Fruit fly (Drosophila melanogaster) whole organism, embryonic: ENCODE measurements around the gene CG33346.
A peak's percentile ranks its signal among the peaks of the same experiment; 100 is the strongest.

Experiments used
- Atf-2 ChIP-seq: fragments of 200-800 bp; sonication (Bioruptor generic); optimal IDR thresholded peaks from 2 replicates; lab custom pipeline; 2016; ENCODE audit warnings: missing biosample characterization, missing genetic modification characterization
- Blimp-1 ChIP-seq: fragments of 200-800 bp; sonication (Bioruptor generic); optimal IDR thresholded peaks from 3 replicates; lab custom pipeline; 2018; ENCODE audit warnings: missing biosample characterization, missing genetic modification characterization, mild to moderate bottlenecking, moderate library complexity, missing genetic modification reagents
- CG10267 ChIP-seq: fragments of 200-800 bp; sonication (Bioruptor generic); optimal IDR thresholded peaks from 2 replicates; lab custom pipeline; 2018; ENCODE audit warnings: missing biosample characterization, mild to moderate bottlenecking, missing genetic modification characterization, moderate library complexity
- CG10431 ChIP-seq: fragments of 200-800 bp; sonication (Bioruptor generic); optimal IDR thresholded peaks from 3 replicates; lab custom pipeline; 2018; ENCODE audit warnings: missing biosample characterization, mild to moderate bottlenecking, missing genetic modification characterization
- CG10654 ChIP-seq: fragments of 200-800 bp; sonication (Bioruptor generic); optimal IDR thresholded peaks from 2 replicates; lab custom pipeline; 2016; ENCODE audit warnings: missing biosample characterization, missing genetic modification characterization
- CG11085 ChIP-seq: fragments of 200-800 bp; sonication (Bioruptor generic); IDR thresholded peaks from 2 replicates; pipeline ENCODE4 v1.3.6; 2022; ENCODE audit warnings: missing biosample characterization, missing genetic modification characterization
- CG12104 ChIP-seq: fragments of 200-800 bp; sonication (Bioruptor generic); optimal IDR thresholded peaks from 3 replicates; lab custom pipeline; 2016; ENCODE audit warnings: missing biosample characterization, missing genetic modification characterization
- CG12155 ChIP-seq: fragments of 200-800 bp; sonication (Bioruptor generic); optimal IDR thresholded peaks from 3 replicates; lab custom pipeline; 2016; ENCODE audit warnings: missing biosample characterization, missing genetic modification characterization
- CG1233 ChIP-seq: fragments of 200-800 bp; sonication (Bioruptor generic); optimal IDR thresholded peaks from 4 replicates; lab custom pipeline; 2018; ENCODE audit warnings: missing biosample characterization, mild to moderate bottlenecking, missing genetic modification characterization
- CG15479 ChIP-seq: fragments of 200-800 bp; sonication (Bioruptor generic); optimal IDR thresholded peaks from 3 replicates; lab custom pipeline; 2019; ENCODE audit warnings: missing biosample characterization, mild to moderate bottlenecking, missing genetic modification characterization, moderate library complexity
- CG17186 ChIP-seq: fragments of 200-800 bp; sonication (Bioruptor generic); optimal IDR thresholded peaks from 3 replicates; lab custom pipeline; 2017; ENCODE audit warnings: missing biosample characterization, missing genetic modification reagents, missing genetic modification characterization
- CG17385 ChIP-seq: fragments of 200-800 bp; sonication (Bioruptor generic); optimal IDR thresholded peaks from 3 replicates; lab custom pipeline; 2018; ENCODE audit warnings: missing biosample characterization, mild to moderate bottlenecking, missing genetic modification characterization
- CG17829 ChIP-seq: fragments of 200-800 bp; optimal IDR thresholded peaks from 2 replicates; lab custom pipeline; 2019; ENCODE audit warnings: missing biosample characterization, mild to moderate bottlenecking, missing genetic modification characterization, moderate library complexity
- CG2116 ChIP-seq: fragments of 200-800 bp; sonication (Bioruptor generic); optimal IDR thresholded peaks from 3 replicates; lab custom pipeline; 2018; ENCODE audit warnings: missing biosample characterization, mild to moderate bottlenecking, missing genetic modification characterization
- CG2678 ChIP-seq: fragments of 200-800 bp; sonication (Bioruptor generic); optimal IDR thresholded peaks from 3 replicates; lab custom pipeline; 2019; ENCODE audit warnings: missing biosample characterization, mild to moderate bottlenecking, missing genetic modification characterization, moderate library complexity
- CG31388 ChIP-seq: fragments of 200-800 bp; sonication (Bioruptor generic); optimal IDR thresholded peaks from 2 replicates; lab custom pipeline; 2016; ENCODE audit warnings: missing biosample characterization, missing genetic modification characterization
- CG33213 ChIP-seq: fragments of 200-800 bp; sonication (Bioruptor generic); optimal IDR thresholded peaks from 3 replicates; lab custom pipeline; 2016; ENCODE audit warnings: missing biosample characterization, missing genetic modification characterization
- CG4424 ChIP-seq: fragments of 200-800 bp; sonication (Bioruptor generic); optimal IDR thresholded peaks from 3 replicates; lab custom pipeline; 2016; ENCODE audit warnings: missing biosample characterization, missing genetic modification characterization
- CG5180 ChIP-seq: fragments of 200-800 bp; sonication (Bioruptor generic); optimal IDR thresholded peaks from 3 replicates; lab custom pipeline; 2017; ENCODE audit warnings: missing biosample characterization, missing genetic modification characterization, mild to moderate bottlenecking, moderate library complexity, missing genetic modification reagents
- CG9609 ChIP-seq: fragments of 200-800 bp; sonication (Bioruptor generic); optimal IDR thresholded peaks from 3 replicates; lab custom pipeline; 2016; ENCODE audit warnings: missing biosample characterization, missing genetic modification characterization
- CG9876 ChIP-seq: fragments of 200-800 bp; sonication (Bioruptor generic); optimal IDR thresholded peaks from 2 replicates; lab custom pipeline; 2016; ENCODE audit warnings: missing biosample characterization, missing genetic modification characterization
- CTCF ChIP-seq: fragments of 200-800 bp; sonication (Bioruptor generic); optimal IDR thresholded peaks from 2 replicates; lab custom pipeline; 2017; ENCODE audit warnings: missing biosample characterization, mild to moderate bottlenecking, missing genetic modification characterization, moderate library complexity
- CrebB ChIP-seq: fragments of 200-800 bp; sonication (Bioruptor generic); optimal IDR thresholded peaks from 3 replicates; lab custom pipeline; 2018; ENCODE audit warnings: missing biosample characterization, mild to moderate bottlenecking, missing genetic modification characterization
- Lpt ChIP-seq: fragments of >200 bp; optimal IDR thresholded peaks from 2 replicates; lab custom pipeline; 2018; ENCODE audit warnings: missing biosample characterization, missing genetic modification characterization
- Opbp ChIP-seq: fragments of 200-800 bp; sonication (Bioruptor generic); IDR thresholded peaks from 3 replicates; pipeline ENCODE4 v1.3.6; 2022; ENCODE audit warnings: missing biosample characterization, missing genetic modification characterization; ENCODE audit not compliant: partially characterized antibody
- PHDP ChIP-seq: fragments of 200-800 bp; sonication (Bioruptor generic); optimal IDR thresholded peaks from 3 replicates; lab custom pipeline; 2018; ENCODE audit warnings: missing biosample characterization, mild to moderate bottlenecking, missing genetic modification characterization, moderate library complexity
- Scr ChIP-seq: fragments of 200-800 bp; sonication (Bioruptor generic); IDR thresholded peaks from 2 replicates; pipeline ENCODE4 v1.3.6; 2022; ENCODE audit warnings: missing biosample characterization, missing genetic modification characterization; ENCODE audit not compliant: partially characterized antibody
- Xrp1 ChIP-seq: fragments of 200-800 bp; sonication (Bioruptor generic); IDR thresholded peaks from 2 replicates; pipeline ENCODE4 v1.3.6; 2022; ENCODE audit warnings: missing biosample characterization, missing genetic modification characterization
- cato ChIP-seq: fragments of 200-800 bp; sonication (Bioruptor generic); optimal IDR thresholded peaks from 2 replicates; lab custom pipeline; 2016; ENCODE audit warnings: missing biosample characterization, missing genetic modification characterization, borderline replicate concordance
- chm ChIP-seq: fragments of 200-800 bp; sonication (Bioruptor generic); IDR thresholded peaks from 2 replicates; pipeline ENCODE4 v1.3.6; 2022; ENCODE audit warnings: missing biosample characterization, missing genetic modification characterization
- dmrt99B ChIP-seq: fragments of 200-800 bp; sonication (Bioruptor generic); optimal IDR thresholded peaks from 2 replicates; lab custom pipeline; 2018; ENCODE audit warnings: missing biosample characterization, mild to moderate bottlenecking, missing genetic modification characterization, moderate library complexity
- dysf ChIP-seq: fragments of 200-800 bp; sonication (Bioruptor generic); IDR thresholded peaks from 3 replicates; pipeline ENCODE4 v1.3.6; 2022; ENCODE audit warnings: missing biosample characterization, missing genetic modification characterization
- kay ChIP-seq: fragments of 200-800 bp; sonication (Bioruptor generic); optimal IDR thresholded peaks from 2 replicates; lab custom pipeline; 2016; ENCODE audit warnings: missing biosample characterization, missing genetic modification characterization
- lov ChIP-seq, 2 experiments: fragments of 200-800 bp in 1 of 2; fragments of >200 bp in 1 of 2; sonication (Bioruptor generic) in 1 of 2; IDR thresholded peaks in 1 of 2; optimal IDR thresholded peaks in 1 of 2; 2 replicates in 1 of 2; 3 replicates in 1 of 2; pipeline versions ENCODE4 v1.3.6 to Lab custom; 2017 to 2022; ENCODE audit warnings: missing biosample characterization in 1 of 2, missing genetic modification characterization in 1 of 2
- mam ChIP-seq: fragments of 200-800 bp; sonication (Bioruptor generic); optimal IDR thresholded peaks from 3 replicates; lab custom pipeline; 2016; ENCODE audit warnings: missing biosample characterization, missing genetic modification characterization
- nmo ChIP-seq: fragments of 200-800 bp; sonication (Bioruptor generic); optimal IDR thresholded peaks from 2 replicates; lab custom pipeline; 2018; ENCODE audit warnings: missing biosample characterization, mild to moderate bottlenecking, missing genetic modification characterization, moderate library complexity
- prd ChIP-seq, 3 experiments: fragments of >200 bp in 2 of 3; fragments of 200-800 bp in 1 of 3; sonication (Bioruptor generic) in 1 of 3; optimal IDR thresholded peaks in 2 of 3; IDR thresholded peaks in 1 of 3; 2 replicates in 2 of 3; 3 replicates in 1 of 3; pipeline versions ENCODE4 v1.3.6 to Lab custom; 2017 to 2022; ENCODE audit warnings: missing biosample characterization in 1 of 3, missing genetic modification characterization in 1 of 3
- row ChIP-seq: fragments of 200-800 bp; sonication (Bioruptor generic); IDR thresholded peaks from 3 replicates; pipeline ENCODE4 v1.3.6; 2022; ENCODE audit warnings: missing biosample characterization, missing genetic modification characterization
- run ChIP-seq: fragments of 200-800 bp; sonication (Bioruptor generic); optimal IDR thresholded peaks from 3 replicates; lab custom pipeline; 2018; ENCODE audit warnings: missing biosample characterization, mild to moderate bottlenecking, missing genetic modification characterization
- sim ChIP-seq: fragments of 200-800 bp; sonication (Bioruptor generic); IDR thresholded peaks from 2 replicates; pipeline ENCODE4 v1.3.6; 2022; ENCODE audit warnings: missing biosample characterization, missing genetic modification characterization
- so ChIP-seq: fragments of 200-800 bp; sonication (Bioruptor generic); IDR thresholded peaks from 3 replicates; pipeline ENCODE4 v1.3.6; 2022; ENCODE audit warnings: missing biosample characterization, missing genetic modification characterization
- sqz ChIP-seq: fragments of 200-800 bp; sonication (Bioruptor generic); optimal IDR thresholded peaks from 3 replicates; lab custom pipeline; 2018; ENCODE audit warnings: missing biosample characterization, mild to moderate bottlenecking, missing genetic modification characterization
- sr ChIP-seq: fragments of 200-800 bp; sonication (Bioruptor generic); IDR thresholded peaks from 3 replicates; pipeline ENCODE4 v1.3.6; 2022; ENCODE audit warnings: missing biosample characterization, missing genetic modification characterization
- tin ChIP-seq: fragments of 200-800 bp; sonication (Bioruptor generic); optimal IDR thresholded peaks from 3 replicates; lab custom pipeline; 2016; ENCODE audit warnings: missing biosample characterization, missing genetic modification characterization
- tll ChIP-seq, 2 experiments: fragments of 200-800 bp in 1 of 2; fragments of >200 bp in 1 of 2; sonication (Bioruptor generic) in 1 of 2; optimal IDR thresholded peaks; 2 replicates each; lab custom pipeline; 2017 to 2019; ENCODE audit warnings: missing biosample characterization in 2 of 2, missing genetic modification characterization in 2 of 2, mild to moderate bottlenecking in 1 of 2, moderate library complexity in 1 of 2
- tx ChIP-seq: fragments of 200-800 bp; sonication (Bioruptor generic); optimal IDR thresholded peaks from 2 replicates; lab custom pipeline; 2016; ENCODE audit warnings: missing biosample characterization, missing genetic modification characterization
- vfl ChIP-seq: fragments of 200-800 bp; sonication (Bioruptor generic); optimal IDR thresholded peaks from 2 replicates; lab custom pipeline; 2016; ENCODE audit warnings: missing biosample characterization, missing genetic modification characterization
- zen ChIP-seq: fragments of 200-800 bp; sonication (Bioruptor generic); optimal IDR thresholded peaks from 3 replicates; lab custom pipeline; 2018; ENCODE audit warnings: missing biosample characterization, mild to moderate bottlenecking, missing genetic modification characterization, moderate library complexity
- zen2 ChIP-seq: fragments of 200-800 bp; sonication (Bioruptor generic); IDR thresholded peaks from 3 replicates; pipeline ENCODE4 v1.3.6; 2022; ENCODE audit warnings: missing biosample characterization, missing genetic modification characterization; ENCODE audit not compliant: partially characterized antibody

Gene CG33346

dm6 chr3R:28676870-28677526 lies 8.0 kb downstream of the CG33346 start (continued):
- TF ChIP-seq Scr (GFP tag; lab: Robert Waterston, UW) (no peak), CG10654 (GFP tag; lab: Kevin White, UChicago) (no peak), CG12104 (no peak), CG11085 (GFP tag; lab: Robert Waterston, UW) (no peak), CrebB (tag; lab: Kevin White, UChicago) (no peak), CG10267 (tag; lab: Kevin White, UChicago) (no peak), cato (GFP tag; lab: Kevin White, UChicago) (no peak), nmo (peak; percentile 8), run (peak; percentile 26), Blimp-1 (GFP tag; lab: Kevin White, UChicago) (peak; percentile 20), CTCF (GFP tag; lab: Kevin White, UChicago) (no peak), CG10431 (GFP tag; lab: Kevin White, UChicago) (no peak), CG31388 (GFP tag; lab: Kevin White, UChicago) (no peak), sr (no peak), dmrt99B (tag; lab: Kevin White, UChicago) (peak; percentile 71), CG12155 (GFP tag; lab: Kevin White, UChicago) (peak; percentile 47), CG9876 (GFP tag; lab: Kevin White, UChicago) (no peak), zen (tag; lab: Kevin White, UChicago) (no peak), vfl (no peak), sim (GFP tag; lab: Robert Waterston, UW) (no peak), lov (optimal IDR thresholded peaks at IDR 0.05; lab: Kevin White, UChicago) (no peak), lov (GFP tag; IDR thresholded peaks at IDR 0.05; lab: Robert Waterston, UW) (no peak), CG17186 (GFP tag; lab: Kevin White, UChicago) (no peak), CG4424 (GFP tag; lab: Kevin White, UChicago) (peak; percentile 52), dysf (GFP tag; lab: Robert Waterston, UW) (peak; percentile 80), Lpt (GFP tag; lab: Kevin White, UChicago) (no peak), prd (optimal IDR thresholded peaks at IDR 0.05; lab: Kevin White, UChicago) (no peak), prd (GFP tag; IDR thresholded peaks at IDR 0.05; lab: Robert Waterston, UW) (peak; percentile 63), kay (GFP tag; lab: Kevin White, UChicago) (peak; percentile 30), tll (GFP tag; optimal IDR thresholded peaks at IDR 0.05; lab: Kevin White, UChicago) (no peak), Atf-2 (GFP tag; lab: Kevin White, UChicago) (no peak), PHDP (peak; percentile 68), CG15479 (GFP tag; lab: Kevin White, UChicago) (no peak), CG33213 (GFP tag; lab: Kevin White, UChicago) (no peak), zen2 (GFP tag; lab: Robert Waterston, UW) (no peak), CG5180 (peak; percentile 29), CG9609 (no peak), tin (peak; percentile 11), so (GFP tag; lab: Robert Waterston, UW) (peak; percentile 41; the same call in 1 of the 3 replicates), CG1233 (GFP tag; lab: Kevin White, UChicago) (peak; percentile 40), CG2678 (peak; percentile 75), mam (GFP tag; lab: Kevin White, UChicago) (peak; percentile 21), sqz (GFP tag; lab: Kevin White, UChicago) (no peak), chm (GFP tag; lab: Robert Waterston, UW) (no peak; the same call in 1 of the 2 replicates), CG17385 (GFP tag; lab: Kevin White, UChicago) (peak; percentile 31), CG17829 (tag; lab: Kevin White, UChicago) (peak; percentile 2), row (peak; percentile 62), Opbp (GFP tag; lab: Robert Waterston, UW) (no peak), Xrp1 (GFP tag; lab: Robert Waterston, UW) (peak; percentile 43; the same call in 1 of the 2 replicates), CG2116 (GFP tag; lab: Kevin White, UChicago) (no peak), tx (no peak)
